Worm (Caenorhabditis elegans) whole organism, L4 larva: Measurements from ENCODE around the gene catp-2.

ENCODE experiments used
- F10B5.3 ChIP-seq: sonication (generic microtip); optimal IDR thresholded peaks from 2 replicates; lab custom pipeline; 2016; ENCODE audit warnings: mild to moderate bottlenecking, missing genetic modification characterization, missing compliant biosample characterization
- F37D6.2 ChIP-seq: sonication (generic microtip); optimal IDR thresholded peaks from 2 replicates; lab custom pipeline; 2016; ENCODE audit warnings: mild to moderate bottlenecking, missing genetic modification characterization, missing compliant biosample characterization
- F44E2.7 ChIP-seq: fragments of 200-800 bp; sonication (Bioruptor generic); IDR thresholded peaks from 2 replicates; pipeline ENCODE4 v2.1.2; 2022; ENCODE audit warnings: missing genetic modification characterization, missing compliant biosample characterization
- F49E8.2 ChIP-seq: sonication (generic microtip); optimal IDR thresholded peaks from 2 replicates; lab custom pipeline; 2016; ENCODE audit warnings: missing compliant biosample characterization, mild to moderate bottlenecking, missing genetic modification characterization, borderline replicate concordance
- Y5F2A.4 ChIP-seq: fragments of 200-800 bp; sonication (Bioruptor generic); optimal IDR thresholded peaks from 2 replicates; lab custom pipeline; 2018; ENCODE audit warnings: mild to moderate bottlenecking, missing genetic modification characterization, missing compliant biosample characterization
- aha-1 ChIP-seq: fragments of 150-350 bp; peaks from one replicate; lab custom pipeline; 2014; ENCODE audit warnings: missing biosample characterization, missing genetic modification characterization
- aly-2 ChIP-seq: sonication (generic microtip); optimal IDR thresholded peaks from 2 replicates; lab custom pipeline; 2018; ENCODE audit warnings: missing biosample characterization, missing genetic modification characterization
- ama-1 ChIP-seq: fragments of 150-350 bp; optimal IDR thresholded peaks from 2 replicates; lab custom pipeline; 2014; ENCODE audit warnings: inconsistent platforms, mixed read lengths
- attf-4 ChIP-seq: sonication (generic microtip); optimal IDR thresholded peaks from 3 replicates; lab custom pipeline; 2017; ENCODE audit warnings: missing biosample characterization, missing genetic modification characterization
- ceh-28 ChIP-seq: fragments of 150-350 bp; optimal IDR thresholded peaks from 2 replicates; lab custom pipeline; 2014; ENCODE audit warnings: missing biosample characterization, missing genetic modification reagents, missing genetic modification characterization
- ceh-32 ChIP-seq: sonication (generic microtip); optimal IDR thresholded peaks from 2 replicates; lab custom pipeline; 2016; ENCODE audit warnings: mild to moderate bottlenecking, missing genetic modification characterization, missing compliant biosample characterization; ENCODE audit not compliant: poor library complexity
- ceh-44 ChIP-seq: fragments of 200-800 bp; sonication (Bioruptor generic); IDR thresholded peaks from 2 replicates; pipeline ENCODE4 v1.3.6; 2022; ENCODE audit warnings: missing genetic modification reagents, missing genetic modification characterization, missing compliant biosample characterization
- cey-2 ChIP-seq: sonication (generic microtip); optimal IDR thresholded peaks from 3 replicates; lab custom pipeline; 2017; ENCODE audit warnings: missing genetic modification characterization, mild to moderate bottlenecking, missing compliant biosample characterization, antibody characterized with exemption, borderline replicate concordance; ENCODE audit not compliant: insufficient read depth
- ctbp-1 ChIP-seq: fragments of 200-800 bp; sonication (Bioruptor generic); IDR thresholded peaks from 2 replicates; pipeline ENCODE4 v1.3.6; 2022; ENCODE audit warnings: missing genetic modification reagents, missing genetic modification characterization, missing compliant biosample characterization
- daf-8 ChIP-seq: fragments of 200-800 bp; sonication (Bioruptor generic); IDR thresholded peaks from 2 replicates; pipeline ENCODE4 v1.3.6; 2022; ENCODE audit warnings: missing genetic modification characterization, missing compliant biosample characterization
- dmd-8 ChIP-seq: fragments of 200-800 bp; sonication (Bioruptor generic); IDR thresholded peaks from 2 replicates; pipeline ENCODE4 v1.3.6; 2022; ENCODE audit warnings: missing genetic modification characterization, missing compliant biosample characterization
- egl-43 ChIP-seq: fragments of 200-800 bp; sonication (Bioruptor generic); IDR thresholded peaks from 2 replicates; pipeline ENCODE4 v1.3.6; 2022; ENCODE audit warnings: missing genetic modification reagents, missing genetic modification characterization, missing compliant biosample characterization
- hif-1 ChIP-seq, 2 experiments: sonication (generic microtip); optimal IDR thresholded peaks; 2 replicates each; lab custom pipeline; 2016 to 2017; ENCODE audit warnings: missing compliant biosample characterization in 2 of 2, missing genetic modification characterization in 2 of 2, missing genetic modification reagents in 2 of 2, missing genotype in 2 of 2, mild to moderate bottlenecking in 1 of 2
- hlh-30 ChIP-seq: sonication (generic microtip); optimal IDR thresholded peaks from 2 replicates; lab custom pipeline; 2017; ENCODE audit warnings: antibody characterized with exemption, mild to moderate bottlenecking, missing genetic modification characterization, missing compliant biosample characterization; ENCODE audit not compliant: insufficient read depth
- hmg-1.1 ChIP-seq: fragments of 200-800 bp; sonication (Bioruptor generic); IDR thresholded peaks from 2 replicates; pipeline ENCODE4 v1.3.6; 2022; ENCODE audit warnings: missing genetic modification reagents, missing genetic modification characterization, missing compliant biosample characterization
- lin-1 ChIP-seq: fragments of 200-800 bp; sonication (Bioruptor generic); IDR thresholded peaks from 2 replicates; pipeline ENCODE4 v1.3.6; 2022; ENCODE audit warnings: missing genetic modification reagents, missing genetic modification characterization, missing compliant biosample characterization
- lin-15B ChIP-seq: fragments of 150-350 bp; sonication (generic microtip); optimal IDR thresholded peaks from 3 replicates; lab custom pipeline; 2014; ENCODE audit warnings: missing biosample characterization, missing genetic modification characterization
- lin-38 ChIP-seq: fragments of 200-800 bp; sonication (Bioruptor generic); IDR thresholded peaks from 2 replicates; pipeline ENCODE4 v1.3.6; 2022; ENCODE audit warnings: missing genetic modification reagents, missing genetic modification characterization, missing compliant biosample characterization
- lin-39 ChIP-seq: fragments of 150-350 bp; optimal IDR thresholded peaks from 2 replicates; lab custom pipeline; 2014; ENCODE audit warnings: missing biosample characterization, missing genetic modification reagents, missing genetic modification characterization
- lsy-2 ChIP-seq, 2 experiments: fragments of 150-350 bp in 1 of 2; sonication (generic microtip) in 1 of 2; optimal IDR thresholded peaks; 2 replicates each; lab custom pipeline; 2014 to 2017; ENCODE audit warnings: missing biosample characterization in 2 of 2, missing genetic modification characterization in 2 of 2
- madf-9 ChIP-seq: fragments of 200-800 bp; sonication (Bioruptor generic); conservative IDR thresholded peaks from 2 replicates; pipeline ENCODE4 v1.3.6; 2022; ENCODE audit warnings: missing genetic modification reagents, missing genetic modification characterization, missing compliant biosample characterization
- mdt-29 ChIP-seq: fragments of 200-800 bp; sonication (Bioruptor generic); IDR thresholded peaks from 2 replicates; pipeline ENCODE4 v1.3.6; 2022; ENCODE audit warnings: missing genetic modification reagents, missing genetic modification characterization, missing compliant biosample characterization
- mep-1 ChIP-seq: fragments of 150-350 bp; sonication (generic microtip); optimal IDR thresholded peaks from 3 replicates; lab custom pipeline; 2014; ENCODE audit warnings: missing biosample characterization, missing genetic modification characterization
- mes-2 ChIP-seq: sonication (generic microtip); optimal IDR thresholded peaks from 2 replicates; lab custom pipeline; 2016; ENCODE audit warnings: missing genotype, mild to moderate bottlenecking, missing genetic modification characterization, missing compliant biosample characterization; ENCODE audit not compliant: poor library complexity, severe bottlenecking
- mxl-2 ChIP-seq: fragments of 200-800 bp; sonication (Bioruptor generic); conservative IDR thresholded peaks from 2 replicates; pipeline ENCODE4 v1.3.6; 2022; ENCODE audit warnings: missing genetic modification reagents, missing genetic modification characterization, missing compliant biosample characterization
- nhr-11 ChIP-seq: fragments of 150-350 bp; optimal IDR thresholded peaks from 2 replicates; lab custom pipeline; 2014; ENCODE audit warnings: missing biosample characterization, missing genetic modification characterization
- nhr-237 ChIP-seq: sonication (generic microtip); optimal IDR thresholded peaks from 2 replicates; lab custom pipeline; 2017; ENCODE audit warnings: missing biosample characterization, missing genetic modification characterization
- nhr-42 ChIP-seq: fragments of 200-800 bp; sonication (Bioruptor generic); IDR thresholded peaks from 2 replicates; pipeline ENCODE4 v1.3.6; 2022; ENCODE audit warnings: missing genetic modification characterization, missing compliant biosample characterization
- rbr-2 ChIP-seq: sonication (generic microtip); optimal IDR thresholded peaks from 2 replicates; lab custom pipeline; 2016; ENCODE audit warnings: missing genotype, missing genetic modification characterization, missing compliant biosample characterization
- set-16 ChIP-seq: fragments of 200-800 bp; sonication (Bioruptor generic); IDR thresholded peaks from 2 replicates; pipeline ENCODE4 v1.3.6; 2022; ENCODE audit warnings: missing genetic modification reagents, missing genetic modification characterization, missing compliant biosample characterization
- skn-1 ChIP-seq: fragments of 150-350 bp; optimal IDR thresholded peaks from 2 replicates; lab custom pipeline; 2014; ENCODE audit warnings: missing biosample characterization, missing genetic modification characterization
- unc-62 ChIP-seq, 3 experiments: fragments of 150-350 bp in 1 of 3; sonication (generic microtip); optimal IDR thresholded peaks in 2 of 3; peaks in 1 of 3; 1 replicate in 1 of 3; 2 replicates in 2 of 3; lab custom pipeline; 2014 to 2017; ENCODE audit warnings: missing biosample characterization in 3 of 3, missing genetic modification characterization in 3 of 3, missing genetic modification reagents in 3 of 3, missing genotype in 1 of 3
- zip-11 ChIP-seq: fragments of 200-800 bp; sonication (Bioruptor generic); IDR thresholded peaks from 2 replicates; pipeline ENCODE4 v1.3.6; 2022; ENCODE audit warnings: missing genetic modification characterization, missing compliant biosample characterization
- zip-2 ChIP-seq: fragments of 150-350 bp; optimal IDR thresholded peaks from 2 replicates; lab custom pipeline; 2014; ENCODE audit warnings: missing biosample characterization, missing genetic modification characterization
- ztf-7 ChIP-seq: fragments of 150-350 bp; optimal IDR thresholded peaks from 2 replicates; lab custom pipeline; 2014; ENCODE audit warnings: missing biosample characterization, missing genetic modification characterization

catp-2 gene

DNA sequence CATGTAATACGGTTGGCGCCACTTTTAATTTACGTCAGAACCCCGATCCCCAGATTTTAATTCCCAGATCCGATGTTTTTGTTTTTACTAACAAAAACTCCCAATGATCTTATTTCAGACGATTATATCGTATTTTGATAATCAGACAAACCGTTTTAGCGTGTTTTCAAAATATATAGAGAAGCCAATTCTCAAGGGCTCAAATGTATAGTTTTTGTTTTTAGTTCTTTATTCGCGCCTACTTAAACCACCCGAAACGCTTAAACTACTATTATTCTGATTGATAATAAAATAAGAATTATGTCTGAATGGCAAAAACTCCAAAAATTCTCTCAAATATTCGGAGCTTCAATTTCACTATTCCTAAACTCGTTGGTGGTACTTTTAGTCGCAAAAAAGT, 22.0 kb downstream of the catp-2 start, which contains the start of gene str-208:
TSS of gene str-208 (plus strand) at position 301 of the 400 bp plus-strand sequence.
- TF ChIP-seq daf-8 (GFP tag; lab: Robert Waterston, UW) (no peak), ztf-7 (tag; lab: Kevin White, UChicago) (no peak), aha-1 (tag; lab: Kevin White, UChicago) (peak; percentile 12), Y5F2A.4 (GFP tag; lab: Kevin White, UChicago) (no peak), lin-1 (no peak), lsy-2 (tag; optimal IDR thresholded peaks at IDR 0.05; lab: Kevin White, UChicago) (no peak), nhr-11 (tag; lab: Kevin White, UChicago) (no peak), lin-15B (no peak)

DNA sequence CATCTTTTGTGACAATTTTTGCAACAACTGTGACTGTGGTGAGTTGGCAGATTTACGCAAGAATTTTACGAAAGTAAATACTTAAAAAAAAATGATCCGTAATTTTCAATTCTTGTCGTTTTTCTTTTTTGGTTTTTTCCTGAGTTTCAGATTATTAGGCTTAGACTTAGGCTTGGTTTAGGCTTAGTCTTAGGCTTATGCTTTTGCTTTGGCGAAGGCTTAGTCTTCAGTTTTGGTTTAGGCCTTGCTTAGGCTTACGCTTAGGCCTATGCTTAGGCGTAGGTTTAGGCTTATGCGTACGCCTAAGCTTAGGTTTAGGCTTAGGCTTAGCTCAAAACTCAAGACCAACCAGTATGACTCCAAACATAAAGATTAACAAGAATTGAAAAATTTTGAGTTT, 23.1 kb downstream of the catp-2 start:
- TF ChIP-seq aha-1 (tag; lab: Kevin White, UChicago), result peak; percentile 94
- no peak for TF ChIP-seq attf-4 (tag; lab: Kevin White, UChicago)

DNA sequence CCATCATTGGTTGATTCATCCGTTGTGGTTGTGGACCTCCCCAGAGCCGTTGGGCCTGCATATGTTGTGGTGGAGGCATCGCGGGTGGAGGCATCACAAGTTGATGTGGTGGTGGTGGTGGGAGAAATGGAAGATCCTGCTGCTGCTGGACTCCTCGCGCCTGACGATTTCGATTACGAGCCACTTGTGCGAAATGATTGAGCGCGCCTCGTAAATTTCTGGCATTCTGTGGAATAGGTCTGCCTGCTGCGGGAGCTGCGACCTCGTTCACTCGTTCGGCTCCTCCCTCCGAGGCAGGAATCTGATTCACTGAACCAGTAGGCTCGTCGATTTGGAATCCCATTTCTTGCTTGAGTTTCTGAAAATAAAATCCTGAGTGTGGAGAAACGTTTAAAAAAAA, 26.2 kb downstream of the catp-2 start:
- TF ChIP-seq set-16 (GFP tag; lab: Robert Waterston, UW), result peak; percentile 57
- no peak for TF ChIP-seq nhr-42 (GFP tag; lab: Robert Waterston, UW)

DNA sequence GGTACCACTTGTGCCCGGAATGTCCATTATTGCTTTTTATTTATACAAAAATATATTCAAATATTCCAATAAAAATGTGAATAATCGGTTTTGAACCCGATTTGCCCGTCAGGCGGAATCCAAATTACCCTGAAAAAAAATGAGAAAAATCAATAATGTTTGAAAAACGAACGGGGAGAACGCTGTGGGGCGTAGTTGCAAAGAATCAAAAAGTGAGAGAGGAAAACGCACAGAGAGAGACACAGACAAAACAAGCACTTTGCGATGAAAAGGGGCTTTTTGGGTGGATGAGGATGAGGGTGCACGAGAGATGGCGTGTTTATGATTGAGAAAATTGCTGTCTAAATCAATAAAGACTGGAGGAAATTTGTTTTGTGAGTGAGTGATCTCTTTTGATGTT, 28.5 kb downstream of the catp-2 start, which contains the start of gene tam-1:
TSS of gene tam-1 (minus strand) at position 135 of the 400 bp plus-strand sequence.
- TF ChIP-seq mep-1 (peak; percentile 3), ceh-28 (tag; lab: Kevin White, UChicago) (peak; percentile 14), zip-11 (GFP tag; lab: Robert Waterston, UW) (no peak), mes-2 (tag; lab: Kevin White, UChicago) (peak; percentile 42), nhr-237 (tag; lab: Kevin White, UChicago) (no peak), F44E2.7 (GFP tag; lab: Robert Waterston, UW) (no peak), ama-1 (lab: Kevin White, UChicago) (no peak), dmd-8 (GFP tag; lab: Robert Waterston, UW) (no peak), ceh-44 (no peak), zip-2 (tag; lab: Kevin White, UChicago) (no peak), hmg-1.1 (GFP tag; lab: Robert Waterston, UW) (peak; percentile 48; the same call in 1 of the 2 replicates), hlh-30 (peak; percentile 3)

DNA sequence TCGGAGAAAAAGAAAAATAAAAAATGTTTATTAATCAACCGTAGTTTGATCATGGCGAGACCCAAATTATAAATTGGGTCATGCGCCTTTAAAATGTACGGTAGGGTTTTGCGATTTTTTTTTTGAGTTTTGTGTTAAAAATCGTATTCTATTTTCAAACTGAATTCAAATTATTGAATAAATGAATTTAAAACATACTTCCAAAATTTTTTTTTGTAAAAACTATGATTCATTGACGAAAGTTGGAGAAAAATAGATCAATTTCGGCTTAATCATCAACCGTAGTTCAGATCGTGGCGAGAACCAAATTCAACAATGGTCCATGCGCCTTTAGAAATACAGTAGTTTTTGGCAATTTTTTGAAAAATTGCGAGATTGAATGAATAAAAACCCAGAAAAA, 29.1 kb downstream of the catp-2 start:
- TF ChIP-seq F44E2.7 (GFP tag; lab: Robert Waterston, UW), result no peak
- peak; percentile 36; the same call in 1 of the 2 replicates for TF ChIP-seq lin-38 (GFP tag; lab: Robert Waterston, UW)
- TF ChIP-seq madf-9 (GFP tag; lab: Robert Waterston, UW), result no peak
- peak; percentile 76 for TF ChIP-seq F49E8.2 (tag; lab: Kevin White, UChicago)

DNA sequence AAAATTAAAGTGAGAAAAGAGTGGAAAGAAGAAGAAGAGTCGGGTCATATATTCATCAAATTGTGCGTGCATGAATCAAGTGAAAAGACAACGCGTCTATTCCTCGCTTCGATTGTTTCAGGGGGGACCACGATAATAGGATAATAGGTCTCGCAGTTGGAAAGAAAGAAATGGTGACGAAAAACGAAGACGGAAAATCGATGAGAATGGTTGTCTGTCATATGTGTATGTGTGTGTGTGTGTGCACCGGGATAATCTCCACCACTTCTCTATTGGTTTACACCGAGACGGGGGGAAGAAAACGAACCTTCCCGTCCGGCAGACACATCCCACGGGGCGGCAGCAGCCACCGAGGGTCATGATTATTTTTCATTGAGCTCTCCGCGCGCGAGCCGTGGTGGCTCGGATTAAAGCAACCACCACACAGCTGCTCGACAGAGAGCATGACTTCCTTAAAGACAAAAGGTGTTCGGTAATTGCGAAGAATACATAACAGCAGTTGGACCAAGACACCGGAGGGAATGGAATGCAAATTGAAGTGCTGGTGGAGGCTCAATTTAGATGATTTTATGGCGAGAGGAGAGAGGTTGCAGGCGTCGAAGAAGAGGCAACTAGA, 29.6 kb downstream of the catp-2 start:
- TF ChIP-seq aha-1 (tag; lab: Kevin White, UChicago) (no peak), F37D6.2 (no peak), lin-15B (no peak), madf-9 (GFP tag; lab: Robert Waterston, UW) (no peak), aly-2 (tag; lab: Kevin White, UChicago) (no peak), unc-62 (GFP tag; optimal IDR thresholded peaks at IDR 0.05 in 1 of 2; lab: Kevin White, UChicago) (no peak), unc-62 (tag; optimal IDR thresholded peaks at IDR 0.05; lab: Kevin White, UChicago) (no peak), cey-2 (tag; lab: Kevin White, UChicago) (no peak), skn-1 (tag; lab: Kevin White, UChicago) (no peak), mxl-2 (GFP tag; lab: Robert Waterston, UW) (no peak), F10B5.3 (tag; lab: Kevin White, UChicago) (no peak), nhr-237 (tag; lab: Kevin White, UChicago) (no peak), set-16 (GFP tag; lab: Robert Waterston, UW) (peak; percentile 63), rbr-2 (peak; percentile 0), egl-43 (GFP tag; lab: Robert Waterston, UW) (peak; percentile 31; the same call in 1 of the 2 replicates), dmd-8 (GFP tag; lab: Robert Waterston, UW) (peak; percentile 49; the same call in 1 of the 2 replicates), nhr-42 (GFP tag; lab: Robert Waterston, UW) (no peak), hif-1 (tag; optimal IDR thresholded peaks at IDR 0.05; lab: Kevin White, UChicago) (no peak), ctbp-1 (GFP tag; lab: Robert Waterston, UW) (no peak), ceh-32 (tag; lab: Kevin White, UChicago) (no peak), mdt-29 (GFP tag; lab: Robert Waterston, UW) (no peak), lin-39 (tag; lab: Kevin White, UChicago) (no peak)
